Worm (Caenorhabditis elegans) whole organism, late embryonic: ENCODE data around the gene C07A9.13.

Experiments used
- C38D4.7 ChIP-seq: fragments of 200-800 bp; sonication (Bioruptor generic); optimal IDR thresholded peaks from 2 replicates; lab custom pipeline; 2018; ENCODE audit warnings: mild to moderate bottlenecking, missing genetic modification characterization, moderate library complexity, missing compliant biosample characterization
- F13H6.1 ChIP-seq: sonication (generic microtip); optimal IDR thresholded peaks from 2 replicates; lab custom pipeline; 2016; ENCODE audit warnings: missing genetic modification characterization, missing compliant biosample characterization
- ama-1 ChIP-seq: fragments of 150-350 bp; optimal IDR thresholded peaks from 2 replicates; lab custom pipeline; 2014
- ceh-22 ChIP-seq: sonication (generic microtip); optimal IDR thresholded peaks from 2 replicates; lab custom pipeline; 2017; ENCODE audit warnings: missing biosample characterization, missing genetic modification characterization
- ceh-30 ChIP-seq: fragments of 150-350 bp; optimal IDR thresholded peaks from 2 replicates; lab custom pipeline; 2014; ENCODE audit warnings: missing biosample characterization, missing genetic modification characterization
- dve-1 ChIP-seq: sonication (generic microtip); optimal IDR thresholded peaks from 2 replicates; lab custom pipeline; 2017; ENCODE audit warnings: antibody characterized with exemption, mild to moderate bottlenecking, missing genetic modification characterization, missing compliant biosample characterization
- fkh-10 ChIP-seq: fragments of 150-350 bp; optimal IDR thresholded peaks from 2 replicates; lab custom pipeline; 2014; ENCODE audit warnings: missing biosample characterization, missing genetic modification reagents, missing genetic modification characterization
- hlh-13 ChIP-seq: fragments of 200-800 bp; sonication (Bioruptor generic); optimal IDR thresholded peaks from 2 replicates; lab custom pipeline; 2018; ENCODE audit warnings: mild to moderate bottlenecking, missing genetic modification characterization, missing compliant biosample characterization
- hlh-15 ChIP-seq: sonication (generic microtip); optimal IDR thresholded peaks from 2 replicates; lab custom pipeline; 2016; ENCODE audit warnings: missing genetic modification characterization, missing compliant biosample characterization
- lim-6 ChIP-seq: sonication (generic microtip); optimal IDR thresholded peaks from 2 replicates; lab custom pipeline; 2016; ENCODE audit warnings: missing genetic modification characterization, missing compliant biosample characterization
- madf-2 ChIP-seq: sonication (generic microtip); optimal IDR thresholded peaks from 2 replicates; lab custom pipeline; 2017; ENCODE audit warnings: missing genetic modification characterization, missing compliant biosample characterization
- odd-2 ChIP-seq: sonication (generic microtip); optimal IDR thresholded peaks from 2 replicates; lab custom pipeline; 2017; ENCODE audit warnings: antibody characterized with exemption, mild to moderate bottlenecking, missing genetic modification characterization, missing compliant biosample characterization
- pha-4 ChIP-seq: fragments of 150-350 bp; optimal IDR thresholded peaks from 2 replicates; lab custom pipeline; 2018; ENCODE audit warnings: missing biosample characterization, missing genetic modification reagents, missing genetic modification characterization

DNA sequence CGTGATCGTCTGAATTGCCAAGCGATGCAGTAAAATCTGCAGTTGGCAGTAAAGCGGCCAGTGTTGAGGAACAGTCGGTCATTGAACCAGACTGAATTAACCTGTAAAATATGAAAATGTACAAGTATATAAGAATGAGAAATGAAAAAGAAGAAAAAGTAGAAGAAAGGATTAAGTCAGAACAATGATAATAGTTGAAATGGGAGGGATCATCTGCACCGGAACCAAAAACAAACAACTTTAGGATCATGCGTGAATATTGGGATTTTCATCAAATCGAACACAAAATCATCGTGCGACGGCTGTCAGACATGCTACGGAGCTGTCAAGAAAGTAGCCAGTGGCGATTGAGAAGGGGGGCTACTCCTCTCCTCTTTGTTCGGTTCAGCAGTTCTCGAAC, 44.1 kb downstream of the C07A9.13 start, which contains the start of gene gei-13:
- TF ChIP-seq odd-2 (tag; lab: Kevin White, UChicago) (no peak), C38D4.7 (GFP tag; lab: Kevin White, UChicago) (no peak), fkh-10 (GFP tag; lab: Kevin White, UChicago) (no peak), hlh-15 (tag; lab: Kevin White, UChicago) (no peak), ama-1 (lab: Kevin White, UChicago) (no peak), pha-4 (no peak), hlh-13 (GFP tag; lab: Kevin White, UChicago) (no peak), F13H6.1 (no peak), madf-2 (tag; lab: Kevin White, UChicago) (no peak), ceh-22 (tag; lab: Kevin White, UChicago) (no peak), lim-6 (tag; lab: Kevin White, UChicago) (no peak), dve-1 (tag; lab: Kevin White, UChicago) (no peak), ceh-30 (tag; lab: Kevin White, UChicago) (no peak)
